Worm (Caenorhabditis elegans): Measurements from ENCODE around the gene T25B2.3.

DNA sequence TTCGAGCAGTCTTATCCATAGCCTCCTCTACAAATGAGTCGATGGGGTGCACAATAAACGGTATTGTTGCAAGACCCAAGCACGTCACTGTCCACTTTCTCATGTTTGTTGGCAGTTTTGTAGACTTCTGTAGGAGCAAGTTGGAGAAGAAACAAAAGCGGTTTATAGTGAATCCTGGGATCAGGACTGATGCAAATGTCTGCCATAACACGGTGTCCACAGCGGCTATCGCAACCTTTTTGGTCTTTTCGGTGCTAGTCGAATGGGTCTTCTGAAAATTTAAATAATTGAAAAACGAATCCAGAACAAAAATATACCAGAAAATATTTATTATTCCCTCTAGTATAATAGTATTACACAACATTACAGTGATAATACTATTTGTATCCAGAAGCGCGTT lies 29.4 kb downstream of the T25B2.3 start:
- TF ChIP-seq flt-1 (GFP tag; IDR thresholded peaks at IDR 0.05), result no peak
- no peak for TF ChIP-seq ztf-23 (GFP tag; IDR thresholded peaks at IDR 0.05)
- no peak for TF ChIP-seq klf-2 (GFP tag; conservative IDR thresholded peaks at IDR 0.05)
- no peak for TF ChIP-seq cog-1 (tag; optimal IDR thresholded peaks at IDR 0.05)
- TF ChIP-seq ztf-29 (GFP tag; IDR thresholded peaks at IDR 0.05), result no peak
- no peak for TF ChIP-seq ref-1 (GFP tag; conservative IDR thresholded peaks at IDR 0.05)
- TF ChIP-seq med-1 (GFP tag; optimal IDR thresholded peaks at IDR 0.05; ENCODE audit: insufficient read depth), result no peak
- TF ChIP-seq tab-1 (GFP tag; IDR thresholded peaks at IDR 0.05), result no peak
- no peak for TF ChIP-seq T22C8.4 (GFP tag; IDR thresholded peaks at IDR 0.05)
